Fruit fly (Drosophila melanogaster): ENCODE data around the gene CG10359.
A peak's percentile ranks its signal among the peaks of the same experiment; 100 is the strongest.

Gene CG10359

dm6 chr3L:3596346-3596745, 15.6 kb upstream of the CG10359 start:
- TF ChIP-seq Ets97D (GFP tag; optimal IDR thresholded peaks at IDR 0.05) (no peak), CTCF (GFP tag; optimal IDR thresholded peaks at IDR 0.05) (peak; percentile 77), Sox100B (GFP tag; optimal IDR thresholded peaks at IDR 0.05) (no peak)

dm6 chr3L:3606986-3607385, 5.0 kb upstream of the CG10359 start:
- TF ChIP-seq Med (GFP tag) = peak; percentile 63
- TF ChIP-seq CG11456 (GFP tag; IDR thresholded peaks at IDR 0.05) = 0 out of 3 replicates have a peak, but pooled peaks have one; percentile 32
- no peak for TF ChIP-seq sima (GFP tag; optimal IDR thresholded peaks at IDR 0.05)
- peak; percentile 43 for TF ChIP-seq grau (tag; optimal IDR thresholded peaks at IDR 0.05)
- no peak for TF ChIP-seq nom (GFP tag; optimal IDR thresholded peaks at IDR 0.05)
- no peak for TF ChIP-seq CG12155 (GFP tag; optimal IDR thresholded peaks at IDR 0.05)
- 0 out of 2 replicates have a peak, but pooled peaks have one; percentile 20 for TF ChIP-seq HLH3B (GFP tag; IDR thresholded peaks at IDR 0.05)
- TF ChIP-seq CG3281 (GFP tag; optimal IDR thresholded peaks at IDR 0.05) = no peak
- TF ChIP-seq row (GFP tag; IDR thresholded peaks at IDR 0.05) = peak; percentile 29; the same call in 1 of the 3 replicates
- TF ChIP-seq CG5953 (GFP tag; IDR thresholded peaks at IDR 0.05) = no peak
- TF ChIP-seq slp2 (GFP tag; optimal IDR thresholded peaks at IDR 0.05) = no peak
- TF ChIP-seq CG10543 (GFP tag; optimal IDR thresholded peaks at IDR 0.05) = no peak
- TF ChIP-seq Sox102F (GFP tag; optimal IDR thresholded peaks at IDR 0.05) = no peak

dm6 chr3L:3612582-3613285, 742 bp downstream of the CG10359 start:
- TF ChIP-seq Hr39 (optimal IDR thresholded peaks at IDR 0.05) = no peak
- TF ChIP-seq Hmr (GFP tag; optimal IDR thresholded peaks at IDR 0.05) = no peak
- no peak for TF ChIP-seq Lhr (GFP tag; optimal IDR thresholded peaks at IDR 0.05)
- peak; percentile 41; the same call in 1 of the 2 replicates for TF ChIP-seq Rfx (GFP tag; IDR thresholded peaks at IDR 0.05)
- no peak for TF ChIP-seq CG3726 (GFP tag; IDR thresholded peaks at IDR 0.05)
- no peak for TF ChIP-seq CG6765 (GFP tag; optimal IDR thresholded peaks at IDR 0.05)
- no peak for TF ChIP-seq CkIIα-i1 (GFP tag; IDR thresholded peaks at IDR 0.05)
- peak; percentile 7 for TF ChIP-seq CG12769 (tag; optimal IDR thresholded peaks at IDR 0.05)
- TF ChIP-seq CG17612 (GFP tag; IDR thresholded peaks at IDR 0.05) = no peak
- TF ChIP-seq gem (tag; optimal IDR thresholded peaks at IDR 0.05) = peak; percentile 7
- 0 out of 4 replicates have a peak, but pooled peaks have one; percentile 81 for TF ChIP-seq chinmo (GFP tag; IDR thresholded peaks at IDR 0.05; ENCODE audit: partially characterized antibody)
- TF ChIP-seq CG11247 (GFP tag; IDR thresholded peaks at IDR 0.05) = no peak
- peak; percentile 46 for TF ChIP-seq grau (tag; optimal IDR thresholded peaks at IDR 0.05)
- TF ChIP-seq ftz-f1 (GFP tag; optimal IDR thresholded peaks at IDR 0.05) = peak; percentile 38
- 0 out of 2 replicates have a peak, but pooled peaks have one; percentile 13 for TF ChIP-seq Drgx (GFP tag; IDR thresholded peaks at IDR 0.05)
- 0 out of 3 replicates have a peak, but pooled peaks have one; percentile 21 for TF ChIP-seq dysf (GFP tag; IDR thresholded peaks at IDR 0.05)
- TF ChIP-seq ranshi (GFP tag; IDR thresholded peaks at IDR 0.05) = no peak
- TF ChIP-seq CG6791 (GFP tag; IDR thresholded peaks at IDR 0.05; ENCODE audit: partially characterized antibody) = 0 out of 3 replicates have a peak, but pooled peaks have one; percentile 32
- TF ChIP-seq CG15269 (tag; optimal IDR thresholded peaks at IDR 0.05) = peak; percentile 2
- no peak for TF ChIP-seq CrebB (tag; optimal IDR thresholded peaks at IDR 0.05)
- no peak for TF ChIP-seq yki (optimal IDR thresholded peaks at IDR 0.05)
- TF ChIP-seq crp (GFP tag; optimal IDR thresholded peaks at IDR 0.05) = no peak
- TF ChIP-seq Med (GFP tag) = peak; percentile 41
